Fruit fly (Drosophila melanogaster): ENCODE measurements around the gene Uggt.

- TF ChIP-seq CG14655 (GFP tag; optimal IDR thresholded peaks at IDR 0.05), result no peak
- TF ChIP-seq CG10348 (GFP tag; IDR thresholded peaks at IDR 0.05), result no peak
- no peak for TF ChIP-seq CG4496 (GFP tag; IDR thresholded peaks at IDR 0.05)
- no peak for TF ChIP-seq CG32121 (GFP tag; IDR thresholded peaks at IDR 0.05)
- TF ChIP-seq rn (GFP tag; IDR thresholded peaks at IDR 0.05), result no peak
- no peak for TF ChIP-seq CG9948 (tag; optimal IDR thresholded peaks at IDR 0.05)
- TF ChIP-seq EcR (GFP tag; optimal IDR thresholded peaks at IDR 0.05), result no peak
- TF ChIP-seq CG12605 (GFP tag; IDR thresholded peaks at IDR 0.05), result no peak
- no peak for TF ChIP-seq CG15710 (tag; optimal IDR thresholded peaks at IDR 0.05)
- no peak for TF ChIP-seq fd96Ca (GFP tag; IDR thresholded peaks at IDR 0.05)
- no peak for TF ChIP-seq Pif1B (GFP tag; optimal IDR thresholded peaks at IDR 0.05)
- no peak for TF ChIP-seq CG13204 (GFP tag; optimal IDR thresholded peaks at IDR 0.05)
- no peak for TF ChIP-seq CG17806 (tag; optimal IDR thresholded peaks at IDR 0.05)
These were observed 49.5 kb downstream of the Uggt start, which contains the start of gene CG3819 for dm6 chr3L:18922086-18922485.

All from whole organism, pupa.